Worm (Caenorhabditis elegans): ENCODE measurements around the gene metl-2.

Gene metl-2

ce11 chrII:14964877-14965276, 4.8 kb upstream of the metl-2 start:
- TF ChIP-seq egl-27 (tag; optimal IDR thresholded peaks at IDR 0.05): no peak
- no peak for TF ChIP-seq snpc-4 (tag; optimal IDR thresholded peaks at IDR 0.05)
- no peak for TF ChIP-seq elt-3 (tag; optimal IDR thresholded peaks at IDR 0.05)
- no peak for TF ChIP-seq nhr-67 (tag; optimal IDR thresholded peaks at IDR 0.05)
- TF ChIP-seq elt-2 (tag; optimal IDR thresholded peaks at IDR 0.05): peak; percentile 88
- TF ChIP-seq nhr-11 (tag; optimal IDR thresholded peaks at IDR 0.05): no peak
- TF ChIP-seq ztf-11 (tag; optimal IDR thresholded peaks at IDR 0.05): no peak
- peak; percentile 24 for TF ChIP-seq pha-4 (tag; optimal IDR thresholded peaks at IDR 0.05)
- TF ChIP-seq hmg-11 (tag; optimal IDR thresholded peaks at IDR 0.05): no peak
- no peak for TF ChIP-seq eor-1 (tag; optimal IDR thresholded peaks at IDR 0.05)
- TF ChIP-seq nhr-77 (tag; optimal IDR thresholded peaks at IDR 0.05): no peak
- TF ChIP-seq ama-1 (optimal IDR thresholded peaks at IDR 0.05): no peak
- TF ChIP-seq R02D3.7 (tag; optimal IDR thresholded peaks at IDR 0.05): no peak
- no peak for TF ChIP-seq lsy-12 (tag; optimal IDR thresholded peaks at IDR 0.05)
- peak; percentile 85 for TF ChIP-seq pqm-1 (tag; optimal IDR thresholded peaks at IDR 0.05)

ce11 chrII:14966420-14966819, 3.3 kb upstream of the metl-2 start:
- TF ChIP-seq R02D3.7 (tag; optimal IDR thresholded peaks at IDR 0.05) (no peak), eor-1 (tag; optimal IDR thresholded peaks at IDR 0.05) (no peak), ceh-9 (tag; optimal IDR thresholded peaks at IDR 0.05) (no peak), fkh-2 (tag; optimal IDR thresholded peaks at IDR 0.05) (no peak), mdl-1 (tag; optimal IDR thresholded peaks at IDR 0.05) (no peak), pqm-1 (tag; optimal IDR thresholded peaks at IDR 0.05) (no peak), nhr-77 (tag; optimal IDR thresholded peaks at IDR 0.05) (no peak), nhr-25 (tag; optimal IDR thresholded peaks at IDR 0.05) (no peak), lin-15B (tag; optimal IDR thresholded peaks at IDR 0.05) (no peak), unc-39 (tag; optimal IDR thresholded peaks at IDR 0.05) (no peak), ZK546.5 (tag; optimal IDR thresholded peaks at IDR 0.05) (no peak)

- TF ChIP-seq pha-4 (tag; optimal IDR thresholded peaks at IDR 0.05) (peak; percentile 96), lsy-12 (tag; optimal IDR thresholded peaks at IDR 0.05) (no peak), ceh-82 (tag; optimal IDR thresholded peaks at IDR 0.05) (no peak), elt-2 (tag; optimal IDR thresholded peaks at IDR 0.05) (peak; percentile 35)
Measured at ce11 chrII:14967084-14967483, 2.6 kb upstream of the metl-2 start.

DNA sequence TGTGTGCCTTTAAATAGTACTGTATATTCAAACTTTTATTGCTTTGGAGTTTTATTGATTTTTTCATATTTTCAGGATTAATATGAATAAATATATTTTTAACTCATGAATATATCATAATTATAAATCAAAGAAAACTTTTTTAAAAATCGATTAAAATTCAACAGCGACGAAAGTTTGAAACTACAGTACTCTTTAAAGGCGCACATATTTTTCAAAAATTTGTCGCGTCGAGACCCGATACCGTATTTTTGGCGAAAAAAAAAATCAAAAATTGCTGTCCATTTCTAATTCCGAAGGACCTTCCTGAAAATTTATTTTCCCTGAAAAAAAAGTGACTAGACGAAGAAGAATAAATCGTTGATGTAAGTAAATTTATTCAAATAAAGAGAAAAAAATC, 1.4 kb upstream of the metl-2 start:
- TF ChIP-seq nhr-237 (tag; optimal IDR thresholded peaks at IDR 0.05) (no peak), ZK546.5 (tag; optimal IDR thresholded peaks at IDR 0.05) (no peak), pha-4 (tag; optimal IDR thresholded peaks at IDR 0.05) (no peak), daf-12 (tag; optimal IDR thresholded peaks at IDR 0.05) (no peak)

- TF ChIP-seq ama-1 (optimal IDR thresholded peaks at IDR 0.05) (no peak), egl-27 (tag; optimal IDR thresholded peaks at IDR 0.05) (no peak), skn-1 (tag; optimal IDR thresholded peaks at IDR 0.05) (no peak), tbx-2 (tag; optimal IDR thresholded peaks at IDR 0.05) (no peak), elt-3 (tag; optimal IDR thresholded peaks at IDR 0.05) (no peak), nhr-237 (tag; optimal IDR thresholded peaks at IDR 0.05) (no peak), nfya-1 (tag; optimal IDR thresholded peaks at IDR 0.05; ENCODE audit: insufficient read depth) (no peak), nhr-28 (tag; optimal IDR thresholded peaks at IDR 0.05) (no peak), lsy-12 (tag; optimal IDR thresholded peaks at IDR 0.05) (no peak), egl-5 (tag; optimal IDR thresholded peaks at IDR 0.05) (no peak), nhr-12 (tag; optimal IDR thresholded peaks at IDR 0.05) (no peak), nhr-43 (tag; optimal IDR thresholded peaks at IDR 0.05; ENCODE audit: poor library complexity, severe bottlenecking) (no peak), nhr-67 (tag; optimal IDR thresholded peaks at IDR 0.05) (no peak), ceh-28 (tag; optimal IDR thresholded peaks at IDR 0.05) (no peak), fkh-10 (GFP tag; optimal IDR thresholded peaks at IDR 0.05) (no peak), elt-1 (tag; optimal IDR thresholded peaks at IDR 0.05) (no peak), jun-1 (tag; optimal IDR thresholded peaks at IDR 0.05) (no peak), snpc-4 (tag; optimal IDR thresholded peaks at IDR 0.05) (no peak), unc-62 (GFP tag; optimal IDR thresholded peaks at IDR 0.05) (no peak)
Measured at ce11 chrII:14983909-14984308, 14.2 kb downstream of the metl-2 start, which contains the start of gene Y53F4B.5. Gene Y53F4B.5 (minus strand): TSS chrII:14984009.
